Worm (Caenorhabditis elegans) whole organism, L1 larva: ENCODE data around the gene srd-39.
A peak's percentile ranks its signal among the peaks of the same experiment; 100 is the strongest.

Source experiments
- C04F5.9 ChIP-seq: sonication (generic microtip); optimal IDR thresholded peaks from 2 replicates; lab custom pipeline; 2016; ENCODE audit warnings: missing genetic modification characterization, missing compliant biosample characterization
- C16A3.4 ChIP-seq: fragments of 150-350 bp; optimal IDR thresholded peaks from 2 replicates; lab custom pipeline; 2014; ENCODE audit warnings: missing biosample characterization, missing genetic modification characterization
- C34B4.2 ChIP-seq: sonication (generic microtip); optimal IDR thresholded peaks from 2 replicates; lab custom pipeline; 2017; ENCODE audit warnings: mild to moderate bottlenecking, missing genetic modification characterization, missing compliant biosample characterization
- F16B12.6 ChIP-seq: fragments of 150-350 bp; optimal IDR thresholded peaks from 2 replicates; lab custom pipeline; 2014; ENCODE audit warnings: missing biosample characterization, missing genetic modification characterization
- Y116A8C.19 ChIP-seq: sonication (generic microtip); optimal IDR thresholded peaks from 2 replicates; lab custom pipeline; 2016; ENCODE audit warnings: missing compliant biosample characterization, missing genetic modification characterization, borderline replicate concordance
- aha-1 ChIP-seq: fragments of 150-350 bp; optimal IDR thresholded peaks from 2 replicates; lab custom pipeline; 2014; ENCODE audit warnings: missing biosample characterization, missing genetic modification characterization
- alr-1 ChIP-seq: fragments of 200-800 bp; sonication (Bioruptor generic); optimal IDR thresholded peaks from 2 replicates; lab custom pipeline; 2018; ENCODE audit warnings: borderline replicate concordance, mild to moderate bottlenecking, missing genetic modification characterization, missing compliant biosample characterization
- aly-2 ChIP-seq: fragments of 150-350 bp; optimal IDR thresholded peaks from 2 replicates; lab custom pipeline; 2014; ENCODE audit warnings: missing biosample characterization, missing genetic modification characterization
- blmp-1 ChIP-seq: fragments of 150-350 bp; optimal IDR thresholded peaks from 2 replicates; lab custom pipeline; 2014; ENCODE audit warnings: missing biosample characterization, missing genetic modification characterization
- ceh-63 ChIP-seq: fragments of 200-800 bp; sonication (Bioruptor generic); optimal IDR thresholded peaks from 2 replicates; lab custom pipeline; 2018; ENCODE audit warnings: mild to moderate bottlenecking, missing genetic modification characterization, missing compliant biosample characterization
- ceh-82 ChIP-seq, 3 experiments: fragments of 150-350 bp in 1 of 3; sonication (generic microtip) in 2 of 3; optimal IDR thresholded peaks; 2 replicates each; lab custom pipeline; 2014 to 2017; ENCODE audit warnings: missing biosample characterization in 3 of 3, missing genetic modification characterization in 3 of 3
- ceh-90 ChIP-seq: sonication (generic microtip); optimal IDR thresholded peaks from 2 replicates; lab custom pipeline; 2016; ENCODE audit warnings: missing genetic modification characterization, missing compliant biosample characterization
- ces-1 ChIP-seq: fragments of 150-350 bp; optimal IDR thresholded peaks from 2 replicates; lab custom pipeline; 2014; ENCODE audit warnings: missing biosample characterization, missing genetic modification reagents, missing genetic modification characterization
- dpl-1 ChIP-seq, 3 experiments: fragments of 150-350 bp in 2 of 3; sonication (generic microtip) in 1 of 3; optimal IDR thresholded peaks; 2 replicates each; lab custom pipeline; 2014 to 2017; ENCODE audit warnings: missing biosample characterization in 3 of 3, missing genetic modification characterization in 3 of 3, missing genetic modification reagents in 3 of 3
- dsc-1 ChIP-seq: sonication (generic microtip); optimal IDR thresholded peaks from 2 replicates; lab custom pipeline; 2016; ENCODE audit warnings: mild to moderate bottlenecking, missing genetic modification characterization, missing compliant biosample characterization
- efl-1 ChIP-seq, 4 experiments: fragments of 150-350 bp; optimal IDR thresholded peaks in 3 of 4; peaks in 1 of 4; 1 replicate in 1 of 4; 2 replicates in 3 of 4; lab custom pipeline; 2014; ENCODE audit warnings: missing biosample characterization in 2 of 4, missing genetic modification characterization in 2 of 4, missing genetic modification reagents in 2 of 4
- efl-3 ChIP-seq: fragments of 200-800 bp; sonication (Bioruptor generic); optimal IDR thresholded peaks from 2 replicates; lab custom pipeline; 2018; ENCODE audit warnings: mild to moderate bottlenecking, missing genetic modification characterization, missing compliant biosample characterization
- elt-2 ChIP-seq: sonication (generic microtip); optimal IDR thresholded peaks from 2 replicates; lab custom pipeline; 2016; ENCODE audit warnings: missing genetic modification characterization, mild to moderate bottlenecking, inconsistent platforms, missing compliant biosample characterization, missing genetic modification reagents
- fkh-10 ChIP-seq: sonication (generic microtip); optimal IDR thresholded peaks from 2 replicates; lab custom pipeline; 2017; ENCODE audit warnings: missing biosample characterization, missing genetic modification reagents, missing genetic modification characterization
- fos-1 ChIP-seq: fragments of 150-350 bp; optimal IDR thresholded peaks from 2 replicates; lab custom pipeline; 2014; ENCODE audit warnings: missing biosample characterization, missing genetic modification characterization
- grh-1 ChIP-seq: fragments of 200-800 bp; sonication (Bioruptor generic); IDR thresholded peaks from 2 replicates; pipeline ENCODE4 v1.3.6; 2022; ENCODE audit warnings: missing genetic modification reagents, missing genetic modification characterization, missing compliant biosample characterization
- hlh-17 ChIP-seq: fragments of 200-800 bp; sonication (Bioruptor generic); optimal IDR thresholded peaks from 2 replicates; lab custom pipeline; 2018; ENCODE audit warnings: missing genetic modification characterization, mild to moderate bottlenecking, missing compliant biosample characterization, moderate library complexity, borderline replicate concordance
- irx-1 ChIP-seq: sonication (generic microtip); optimal IDR thresholded peaks from 2 replicates; lab custom pipeline; 2016; ENCODE audit warnings: missing genetic modification characterization, missing compliant biosample characterization
- isw-1 ChIP-seq: fragments of 200-800 bp; sonication (Bioruptor generic); IDR thresholded peaks from 2 replicates; pipeline ENCODE4 v1.3.6; 2022; ENCODE audit warnings: missing genetic modification characterization, missing compliant biosample characterization
- jun-1 ChIP-seq: fragments of 150-350 bp; optimal IDR thresholded peaks from 2 replicates; lab custom pipeline; 2014; ENCODE audit warnings: missing biosample characterization, missing genetic modification reagents, missing genetic modification characterization
- lin-13 ChIP-seq: fragments of 150-350 bp; optimal IDR thresholded peaks from 2 replicates; lab custom pipeline; 2014; ENCODE audit warnings: missing biosample characterization, missing genetic modification reagents, missing genetic modification characterization
- lin-14 ChIP-seq: fragments of 200-800 bp; sonication (Bioruptor generic); optimal IDR thresholded peaks from 2 replicates; lab custom pipeline; 2018; ENCODE audit warnings: mild to moderate bottlenecking, missing genetic modification characterization, moderate library complexity, missing compliant biosample characterization
- lin-39 ChIP-seq: fragments of 150-350 bp; optimal IDR thresholded peaks from 2 replicates; lab custom pipeline; 2014; ENCODE audit warnings: missing biosample characterization, missing genetic modification reagents, missing genetic modification characterization
- lir-3 ChIP-seq: sonication (generic microtip); optimal IDR thresholded peaks from 2 replicates; lab custom pipeline; 2016; ENCODE audit warnings: mild to moderate bottlenecking, missing genetic modification characterization, moderate library complexity, missing compliant biosample characterization; ENCODE audit not compliant: poor library complexity
- mab-9 ChIP-seq: fragments of 200-800 bp; sonication (Bioruptor generic); IDR thresholded peaks from 2 replicates; pipeline ENCODE4 v1.3.6; 2022; ENCODE audit warnings: missing genetic modification reagents, missing genetic modification characterization, missing compliant biosample characterization
- mef-2 ChIP-seq: fragments of 150-350 bp; optimal IDR thresholded peaks from 2 replicates; lab custom pipeline; 2014; ENCODE audit warnings: missing biosample characterization, missing genetic modification characterization
- nhr-19 ChIP-seq: fragments of 200-800 bp; sonication (Bioruptor generic); conservative IDR thresholded peaks from 2 replicates; pipeline ENCODE4 v1.3.6; 2022; ENCODE audit warnings: missing genetic modification characterization, missing compliant biosample characterization
- nhr-237 ChIP-seq: fragments of 150-350 bp; optimal IDR thresholded peaks from 2 replicates; lab custom pipeline; 2014; ENCODE audit warnings: missing biosample characterization, missing genetic modification characterization
- nhr-28 ChIP-seq: fragments of 150-350 bp; optimal IDR thresholded peaks from 2 replicates; lab custom pipeline; 2014; ENCODE audit warnings: missing biosample characterization, missing genetic modification characterization
- nhr-47 ChIP-seq: sonication (generic microtip); optimal IDR thresholded peaks from 2 replicates; lab custom pipeline; 2016; ENCODE audit warnings: mild to moderate bottlenecking, missing genetic modification characterization, moderate library complexity, missing compliant biosample characterization
- nhr-71 ChIP-seq: sonication (generic microtip); optimal IDR thresholded peaks from 2 replicates; lab custom pipeline; 2016; ENCODE audit warnings: mild to moderate bottlenecking, missing genetic modification characterization, moderate library complexity, missing compliant biosample characterization
- nhr-76 ChIP-seq: sonication (generic microtip); optimal IDR thresholded peaks from 2 replicates; lab custom pipeline; 2017; ENCODE audit warnings: missing biosample characterization, missing genetic modification characterization
- nhr-77 ChIP-seq: fragments of 150-350 bp; optimal IDR thresholded peaks from 2 replicates; lab custom pipeline; 2014; ENCODE audit warnings: missing biosample characterization, missing genetic modification characterization
- nhr-84 ChIP-seq: sonication (generic microtip); optimal IDR thresholded peaks from 2 replicates; lab custom pipeline; 2017; ENCODE audit warnings: missing biosample characterization, missing genetic modification characterization
- skn-1 ChIP-seq: fragments of 150-350 bp; optimal IDR thresholded peaks from 2 replicates; lab custom pipeline; 2014; ENCODE audit warnings: missing biosample characterization, missing genetic modification characterization
- snpc-4 ChIP-seq: fragments of 150-350 bp; optimal IDR thresholded peaks from 2 replicates; lab custom pipeline; 2014; ENCODE audit warnings: missing biosample characterization, missing genetic modification characterization
- snu-23 ChIP-seq: sonication (generic microtip); optimal IDR thresholded peaks from 2 replicates; lab custom pipeline; 2016; ENCODE audit warnings: missing genetic modification characterization, missing compliant biosample characterization
- sox-4 ChIP-seq: sonication (generic microtip); optimal IDR thresholded peaks from 2 replicates; lab custom pipeline; 2016; ENCODE audit warnings: missing genetic modification characterization, missing compliant biosample characterization
- sptf-1 ChIP-seq: fragments of 150-350 bp; optimal IDR thresholded peaks from 2 replicates; lab custom pipeline; 2014; ENCODE audit warnings: missing biosample characterization, missing genetic modification characterization
- tbx-2 ChIP-seq: sonication (generic microtip); optimal IDR thresholded peaks from 2 replicates; lab custom pipeline; 2016; ENCODE audit warnings: missing genetic modification characterization, missing compliant biosample characterization
- tlp-1 ChIP-seq: fragments of 150-350 bp; optimal IDR thresholded peaks from 2 replicates; lab custom pipeline; 2014; ENCODE audit warnings: missing biosample characterization, missing genetic modification characterization
- unc-62 ChIP-seq: fragments of 150-350 bp; optimal IDR thresholded peaks from 2 replicates; lab custom pipeline; 2014; ENCODE audit warnings: missing biosample characterization, missing genetic modification reagents, missing genetic modification characterization
- vab-15 ChIP-seq: sonication (generic microtip); optimal IDR thresholded peaks from 2 replicates; lab custom pipeline; 2017; ENCODE audit warnings: missing genotype, mild to moderate bottlenecking, missing genetic modification characterization, missing compliant biosample characterization
- zag-1 ChIP-seq: fragments of 150-350 bp; optimal IDR thresholded peaks from 2 replicates; lab custom pipeline; 2014; ENCODE audit warnings: missing biosample characterization, missing genetic modification characterization
- ztf-11 ChIP-seq, 2 experiments: sonication (generic microtip); optimal IDR thresholded peaks; 2 replicates each; lab custom pipeline; 2016 to 2017; ENCODE audit warnings: missing genetic modification characterization in 2 of 2, missing biosample characterization in 1 of 2, missing compliant biosample characterization in 1 of 2

srd-39 gene

DNA sequence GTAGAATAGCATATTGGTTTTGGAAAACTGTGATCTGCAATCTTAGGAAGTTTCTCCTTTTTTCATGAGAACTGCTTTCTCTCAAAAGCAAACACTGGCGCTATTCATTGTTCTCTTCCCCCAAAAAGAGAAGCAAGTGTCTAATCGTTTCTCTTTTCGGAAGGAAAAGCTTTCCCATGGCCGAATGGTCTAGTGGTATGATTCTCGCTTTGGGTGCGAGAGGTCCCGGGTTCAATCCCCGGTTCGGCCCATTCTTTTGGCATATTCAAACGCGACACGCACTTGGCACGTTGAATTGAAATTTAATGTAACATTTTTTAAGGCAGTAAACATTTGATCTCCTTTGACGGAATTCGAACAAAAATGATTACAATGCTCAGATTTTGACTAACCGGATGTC lies 7.4 kb upstream of the srd-39 start:
- TF ChIP-seq nhr-71 (tag; lab: Kevin White, UChicago): no peak
- no peak for TF ChIP-seq isw-1 (GFP tag; lab: Robert Waterston, UW)
- no peak for TF ChIP-seq vab-15
- no peak for TF ChIP-seq aha-1
- no peak for TF ChIP-seq zag-1 (tag; lab: Kevin White, UChicago)
- TF ChIP-seq fkh-10: no peak
- TF ChIP-seq blmp-1 (tag; lab: Kevin White, UChicago): no peak
- no peak for TF ChIP-seq C16A3.4
- TF ChIP-seq lin-13 (GFP tag; lab: Kevin White, UChicago): no peak

DNA sequence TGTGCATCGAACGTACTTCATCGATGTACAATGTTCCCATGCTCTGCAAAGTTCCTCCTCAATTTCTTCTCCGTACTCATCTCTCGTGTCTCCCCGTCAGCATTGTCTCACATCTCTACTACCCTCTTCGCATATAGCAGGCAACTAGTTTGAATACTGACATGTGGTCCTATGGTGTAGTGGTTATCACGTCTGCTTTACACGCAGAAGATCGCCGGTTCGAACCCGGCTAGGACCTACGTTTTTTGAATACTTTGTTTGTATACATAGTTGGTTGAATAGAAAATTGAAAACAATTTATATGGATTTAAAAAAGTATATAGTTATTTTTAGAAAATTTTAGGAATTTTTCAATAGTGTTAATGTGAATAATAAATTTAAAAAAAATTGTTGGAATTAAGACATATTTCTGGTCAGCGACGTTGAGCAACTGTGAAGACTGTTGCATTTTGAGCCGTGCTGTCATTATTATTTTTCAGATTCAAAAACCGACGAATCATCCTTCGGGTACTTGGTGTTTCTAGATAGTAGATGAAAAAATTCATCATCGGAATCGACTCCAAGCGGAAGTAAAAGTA lies 6.6 kb upstream of the srd-39 start:
- TF ChIP-seq ceh-90 (tag; lab: Kevin White, UChicago) (no peak), C16A3.4 (peak; percentile 93), nhr-19 (GFP tag; lab: Robert Waterston, UW) (peak; percentile 83), nhr-84 (tag; lab: Kevin White, UChicago) (no peak), grh-1 (GFP tag; lab: Robert Waterston, UW) (no peak), lin-39 (tag; lab: Kevin White, UChicago) (peak; percentile 24), lin-14 (peak; percentile 88), efl-3 (GFP tag; lab: Kevin White, UChicago) (no peak), tlp-1 (tag; lab: Kevin White, UChicago) (no peak), aly-2 (tag; lab: Kevin White, UChicago) (peak; percentile 50), unc-62 (GFP tag; lab: Kevin White, UChicago) (no peak), skn-1 (tag; lab: Kevin White, UChicago) (peak; percentile 78), lir-3 (peak; percentile 86), jun-1 (tag; lab: Kevin White, UChicago) (peak; percentile 73), C34B4.2 (tag; lab: Kevin White, UChicago) (no peak), efl-1 (optimal IDR thresholded peaks at IDR 0.05; lab: Kevin White, UChicago) (peak; percentile 32 to 46), efl-1 (GFP tag; optimal IDR thresholded peaks at IDR 0.05 in 1 of 2; lab: Kevin White, UChicago) (peak in 1 of 2 experiments; percentile 91), mef-2 (tag; lab: Kevin White, UChicago) (peak; percentile 12), nhr-47 (peak; percentile 87), C04F5.9 (tag; lab: Kevin White, UChicago) (no peak), ces-1 (GFP tag; lab: Kevin White, UChicago) (no peak), nhr-76 (tag; lab: Kevin White, UChicago) (peak; percentile 31), fos-1 (tag; lab: Kevin White, UChicago) (peak; percentile 71), elt-2 (tag; lab: Kevin White, UChicago) (peak; percentile 31), mab-9 (no peak), sox-4 (tag; lab: Kevin White, UChicago) (peak; percentile 60), ztf-11 (tag; optimal IDR thresholded peaks at IDR 0.05; lab: Kevin White, UChicago) (peak in 1 of 2 experiments; percentile 63), snpc-4 (tag; lab: Kevin White, UChicago) (peak; percentile 26), alr-1 (tag; lab: Kevin White, UChicago) (no peak), irx-1 (tag; lab: Kevin White, UChicago) (peak; percentile 52), ceh-82 (tag; optimal IDR thresholded peaks at IDR 0.05; lab: Kevin White, UChicago) (peak; percentile 11 to 73 (median 65)), sptf-1 (no peak), hlh-17 (GFP tag; lab: Kevin White, UChicago) (no peak), Y116A8C.19 (tag; lab: Kevin White, UChicago) (no peak), dpl-1 (GFP tag; optimal IDR thresholded peaks at IDR 0.05; lab: Kevin White, UChicago) (peak in 2 of 3 experiments; percentile 40 to 43), blmp-1 (tag; lab: Kevin White, UChicago) (peak; percentile 58), F16B12.6 (tag; lab: Kevin White, UChicago) (no peak), nhr-71 (tag; lab: Kevin White, UChicago) (peak; percentile 86), nhr-77 (peak; percentile 53), ceh-63 (GFP tag; lab: Kevin White, UChicago) (no peak), tbx-2 (peak; percentile 72), nhr-237 (tag; lab: Kevin White, UChicago) (peak; percentile 4), snu-23 (GFP tag; lab: Kevin White, UChicago) (peak; percentile 92), nhr-28 (no peak), dsc-1 (peak; percentile 84)
